Worm (Caenorhabditis elegans) whole organism, young adult: ENCODE data around the gene algn-9.

Source experiments
- B0019.2 ChIP-seq: fragments of 200-800 bp; sonication (Bioruptor generic); conservative IDR thresholded peaks from 2 replicates; pipeline ENCODE4 v1.3.6; 2022; ENCODE audit warnings: missing genetic modification reagents, missing genetic modification characterization, missing compliant biosample characterization
- B0336.3 ChIP-seq: fragments of 200-800 bp; sonication (Bioruptor generic); IDR thresholded peaks from 2 replicates; pipeline ENCODE4 v1.3.6; 2022; ENCODE audit warnings: missing genetic modification characterization, missing compliant biosample characterization
- C06A6.2 ChIP-seq: fragments of 200-800 bp; sonication (Bioruptor generic); conservative IDR thresholded peaks from 2 replicates; pipeline ENCODE4 v1.3.6; 2022; ENCODE audit warnings: missing genetic modification characterization, missing compliant biosample characterization
- C17E4.6 ChIP-seq: fragments of 200-800 bp; sonication (Bioruptor generic); IDR thresholded peaks from 2 replicates; pipeline ENCODE4 v1.3.6; 2022; ENCODE audit warnings: missing genetic modification reagents, missing genetic modification characterization, missing compliant biosample characterization
- F23B12.7 ChIP-seq: sonication (generic microtip); optimal IDR thresholded peaks from 2 replicates; lab custom pipeline; 2017; ENCODE audit warnings: missing genetic modification characterization, mild to moderate bottlenecking, missing compliant biosample characterization, antibody characterized with exemption, moderate library complexity; ENCODE audit not compliant: insufficient read depth
- F33H1.4 ChIP-seq: fragments of 200-800 bp; sonication (Bioruptor generic); IDR thresholded peaks from 2 replicates; pipeline ENCODE4 v1.3.6; 2022; ENCODE audit warnings: missing genetic modification reagents, missing genetic modification characterization, missing compliant biosample characterization
- F52B5.7 ChIP-seq: sonication (generic microtip); optimal IDR thresholded peaks from 2 replicates; lab custom pipeline; 2016; ENCODE audit warnings: mild to moderate bottlenecking, missing genetic modification characterization, missing compliant biosample characterization
- F55B11.4 ChIP-seq: sonication (generic microtip); optimal IDR thresholded peaks from 2 replicates; lab custom pipeline; 2016; ENCODE audit warnings: missing compliant biosample characterization, missing genetic modification characterization, borderline replicate concordance; ENCODE audit not compliant: insufficient read depth
- F57C9.4 ChIP-seq: sonication (generic microtip); optimal IDR thresholded peaks from 2 replicates; lab custom pipeline; 2017; ENCODE audit warnings: mild to moderate bottlenecking, missing genetic modification characterization, missing compliant biosample characterization
- T26A5.8 ChIP-seq: sonication (generic microtip); optimal IDR thresholded peaks from 2 replicates; lab custom pipeline; 2016; ENCODE audit warnings: missing genetic modification characterization, missing compliant biosample characterization
- Y56A3A.18 ChIP-seq: fragments of 200-800 bp; sonication (Bioruptor generic); IDR thresholded peaks from 2 replicates; pipeline ENCODE4 v1.3.6; 2022; ENCODE audit warnings: missing genetic modification reagents, missing genetic modification characterization, missing compliant biosample characterization
- Y79H2A.3 ChIP-seq: fragments of 200-800 bp; sonication (Bioruptor generic); conservative IDR thresholded peaks from 2 replicates; pipeline ENCODE4 v1.3.6; 2022; ENCODE audit warnings: missing genetic modification reagents, missing genetic modification characterization, missing compliant biosample characterization
- ZK185.1 ChIP-seq: sonication (generic microtip); optimal IDR thresholded peaks from 2 replicates; lab custom pipeline; 2016; ENCODE audit warnings: mild to moderate bottlenecking, missing genetic modification characterization, missing compliant biosample characterization; ENCODE audit not compliant: poor library complexity, severe bottlenecking
- akir-1 ChIP-seq: fragments of 200-800 bp; sonication (Bioruptor generic); optimal IDR thresholded peaks from 2 replicates; lab custom pipeline; 2018; ENCODE audit warnings: mild to moderate bottlenecking, missing genetic modification characterization, moderate library complexity, missing compliant biosample characterization
- aptf-3 ChIP-seq: fragments of 200-800 bp; sonication (Bioruptor generic); IDR thresholded peaks from 2 replicates; pipeline ENCODE4 v1.3.6; 2022; ENCODE audit warnings: missing genetic modification characterization, missing compliant biosample characterization
- atf-7 ChIP-seq: sonication (generic microtip); optimal IDR thresholded peaks from 2 replicates; lab custom pipeline; 2017; ENCODE audit warnings: mild to moderate bottlenecking, missing genetic modification characterization, missing compliant biosample characterization
- attf-3 ChIP-seq: fragments of 200-800 bp; sonication (Bioruptor generic); conservative IDR thresholded peaks from 2 replicates; pipeline ENCODE4 v1.3.6; 2022; ENCODE audit warnings: missing genetic modification reagents, missing genetic modification characterization, missing compliant biosample characterization
- attf-6 ChIP-seq: fragments of 200-800 bp; sonication (Bioruptor generic); IDR thresholded peaks from 2 replicates; pipeline ENCODE4 v1.3.6; 2022; ENCODE audit warnings: missing genetic modification reagents, missing genetic modification characterization, missing compliant biosample characterization
- cebp-1 ChIP-seq, 2 experiments: fragments of 200-800 bp in 1 of 2; sonication (Bioruptor generic) in 1 of 2; sonication (generic microtip) in 1 of 2; IDR thresholded peaks in 1 of 2; optimal IDR thresholded peaks in 1 of 2; 2 replicates each; pipeline versions ENCODE4 v1.3.6 to Lab custom; 2017 to 2022; ENCODE audit warnings: missing compliant biosample characterization in 2 of 2, missing genetic modification characterization in 2 of 2, mild to moderate bottlenecking in 1 of 2, missing genetic modification reagents in 1 of 2, moderate library complexity in 1 of 2
- ceh-58 ChIP-seq: fragments of 200-800 bp; sonication (Bioruptor generic); IDR thresholded peaks from 2 replicates; pipeline ENCODE4 v1.3.6; 2022; ENCODE audit warnings: missing genetic modification characterization, missing compliant biosample characterization
- ceh-91 ChIP-seq: fragments of 200-800 bp; sonication (Bioruptor generic); IDR thresholded peaks from 2 replicates; pipeline ENCODE4 v1.3.6; 2022; ENCODE audit warnings: missing genetic modification reagents, missing genetic modification characterization, missing compliant biosample characterization
- chd-7 ChIP-seq: sonication (generic microtip); optimal IDR thresholded peaks from 2 replicates; lab custom pipeline; 2016; ENCODE audit warnings: mild to moderate bottlenecking, missing genetic modification characterization, moderate library complexity, missing compliant biosample characterization
- egl-18 ChIP-seq: fragments of 200-800 bp; sonication (Bioruptor generic); IDR thresholded peaks from 2 replicates; pipeline ENCODE4 v1.3.6; 2022; ENCODE audit warnings: missing genetic modification reagents, missing genetic modification characterization, missing compliant biosample characterization
- egl-44 ChIP-seq: fragments of 200-800 bp; sonication (Bioruptor generic); IDR thresholded peaks from 2 replicates; pipeline ENCODE4 v1.3.6; 2022; ENCODE audit warnings: missing genetic modification reagents, missing genetic modification characterization, missing compliant biosample characterization
- ekl-4 ChIP-seq: fragments of 200-800 bp; sonication (Bioruptor generic); IDR thresholded peaks from 2 replicates; pipeline ENCODE4 v1.3.6; 2022; ENCODE audit warnings: missing genetic modification reagents, missing genetic modification characterization, missing compliant biosample characterization
- gei-17 ChIP-seq: fragments of 200-800 bp; sonication (Bioruptor generic); optimal IDR thresholded peaks from 2 replicates; lab custom pipeline; 2018; ENCODE audit warnings: mild to moderate bottlenecking, missing genetic modification characterization, missing compliant biosample characterization
- hlh-26 ChIP-seq: fragments of 200-800 bp; sonication (Bioruptor generic); conservative IDR thresholded peaks from 2 replicates; pipeline ENCODE4 v1.3.6; 2022; ENCODE audit warnings: missing genetic modification reagents, missing genetic modification characterization, missing compliant biosample characterization
- hmg-1.2 ChIP-seq: fragments of 200-800 bp; sonication (Bioruptor generic); IDR thresholded peaks from 2 replicates; pipeline ENCODE4 v1.3.6; 2022; ENCODE audit warnings: missing genetic modification reagents, missing genetic modification characterization, missing compliant biosample characterization
- lag-1 ChIP-seq: fragments of 200-800 bp; sonication (Bioruptor generic); IDR thresholded peaks from 2 replicates; pipeline ENCODE4 v1.3.6; 2022; ENCODE audit warnings: missing genetic modification reagents, missing genetic modification characterization, missing compliant biosample characterization
- let-526 ChIP-seq: fragments of 200-800 bp; sonication (Bioruptor generic); IDR thresholded peaks from 2 replicates; pipeline ENCODE4 v1.3.6; 2022; ENCODE audit warnings: missing genetic modification reagents, missing genetic modification characterization, missing compliant biosample characterization
- let-607 ChIP-seq, 2 experiments: fragments of 200-800 bp in 1 of 2; sonication (Bioruptor generic) in 1 of 2; sonication (generic microtip) in 1 of 2; optimal IDR thresholded peaks; 2 replicates each; lab custom pipeline; 2016 to 2018; ENCODE audit warnings: mild to moderate bottlenecking in 2 of 2, missing compliant biosample characterization in 2 of 2, missing genetic modification characterization in 2 of 2, moderate library complexity in 2 of 2, missing genotype in 1 of 2
- lin-40 ChIP-seq: sonication (generic microtip); optimal IDR thresholded peaks from 2 replicates; lab custom pipeline; 2016; ENCODE audit warnings: missing genetic modification characterization, mild to moderate bottlenecking, missing compliant biosample characterization, missing genotype, missing genetic modification reagents
- lin-54 ChIP-seq: fragments of 200-800 bp; sonication (Bioruptor generic); optimal IDR thresholded peaks from 2 replicates; lab custom pipeline; 2018; ENCODE audit warnings: mild to moderate bottlenecking, missing genetic modification characterization, missing compliant biosample characterization
- lir-1 ChIP-seq: fragments of 200-800 bp; sonication (Bioruptor generic); conservative IDR thresholded peaks from 2 replicates; pipeline ENCODE4 v1.3.6; 2022; ENCODE audit warnings: missing genetic modification reagents, missing genetic modification characterization, missing compliant biosample characterization
- mcd-1 ChIP-seq: fragments of 200-800 bp; sonication (Bioruptor generic); IDR thresholded peaks from 2 replicates; pipeline ENCODE4 v1.3.6; 2022; ENCODE audit warnings: missing genetic modification reagents, missing genetic modification characterization, missing compliant biosample characterization
- mel-28 ChIP-seq: sonication (generic microtip); optimal IDR thresholded peaks from 2 replicates; lab custom pipeline; 2016; ENCODE audit warnings: borderline replicate concordance, mild to moderate bottlenecking, missing genetic modification characterization, missing compliant biosample characterization
- nhr-27 ChIP-seq: fragments of 200-800 bp; sonication (Bioruptor generic); optimal IDR thresholded peaks from 2 replicates; lab custom pipeline; 2018; ENCODE audit warnings: mild to moderate bottlenecking, missing genetic modification characterization, moderate library complexity, missing compliant biosample characterization
- nhr-80 ChIP-seq: sonication (generic microtip); optimal IDR thresholded peaks from 2 replicates; lab custom pipeline; 2016; ENCODE audit warnings: missing genetic modification characterization, missing compliant biosample characterization
- rcor-1 ChIP-seq: fragments of 200-800 bp; sonication (Bioruptor generic); IDR thresholded peaks from 2 replicates; pipeline ENCODE4 v1.3.6; 2022; ENCODE audit warnings: missing genetic modification reagents, missing genetic modification characterization, missing compliant biosample characterization
- sea-2 ChIP-seq: fragments of 200-800 bp; sonication (Bioruptor generic); IDR thresholded peaks from 2 replicates; pipeline ENCODE4 v1.3.6; 2022; ENCODE audit warnings: missing genetic modification characterization, missing compliant biosample characterization
- unc-130 ChIP-seq: sonication (generic microtip); optimal IDR thresholded peaks from 2 replicates; lab custom pipeline; 2016; ENCODE audit warnings: missing genetic modification reagents, missing genetic modification characterization, missing compliant biosample characterization
- unc-62 ChIP-seq: fragments of 150-350 bp; optimal IDR thresholded peaks from 2 replicates; lab custom pipeline; 2014; ENCODE audit warnings: missing biosample characterization, missing genetic modification reagents, missing genetic modification characterization
- ztf-28 ChIP-seq: fragments of 200-800 bp; sonication (Bioruptor generic); IDR thresholded peaks from 2 replicates; pipeline ENCODE4 v1.3.6; 2022; ENCODE audit warnings: missing genetic modification reagents, missing genetic modification characterization, missing compliant biosample characterization
- ztf-6 ChIP-seq: fragments of 200-800 bp; sonication (Bioruptor generic); IDR thresholded peaks from 2 replicates; pipeline ENCODE4 v1.3.6; 2022; ENCODE audit warnings: missing genetic modification reagents, missing genetic modification characterization, missing compliant biosample characterization

The algn-9 gene

ce11 chrII:10551985-10552736 lies 32.0 kb upstream of the algn-9 start (continued):
- no peak for TF ChIP-seq mel-28 (tag; lab: Kevin White, UChicago)
- TF ChIP-seq lin-40: peak; percentile 94
- TF ChIP-seq atf-7 (tag; lab: Kevin White, UChicago): peak; percentile 87
- no peak for TF ChIP-seq ceh-91 (GFP tag; lab: Robert Waterston, UW)
- peak; percentile 80; the same call in 1 of the 2 replicates for TF ChIP-seq B0336.3
- TF ChIP-seq egl-18 (GFP tag; lab: Robert Waterston, UW): no peak
- no peak for TF ChIP-seq unc-130 (GFP tag; lab: Kevin White, UChicago)
- TF ChIP-seq ztf-28: no peak
- TF ChIP-seq ceh-58 (GFP tag; lab: Robert Waterston, UW): no peak
- peak; percentile 70 for TF ChIP-seq rcor-1
- TF ChIP-seq F33H1.4: 0 out of 2 replicates have a peak, but pooled peaks have one; percentile 8
- TF ChIP-seq chd-7 (tag; lab: Kevin White, UChicago): peak; percentile 87
- peak; percentile 57 for TF ChIP-seq gei-17 (GFP tag; lab: Kevin White, UChicago)
- TF ChIP-seq Y79H2A.3 (GFP tag; lab: Robert Waterston, UW): no peak
- no peak for TF ChIP-seq cebp-1 (GFP tag; IDR thresholded peaks at IDR 0.05; lab: Robert Waterston, UW)
- TF ChIP-seq cebp-1 (tag; optimal IDR thresholded peaks at IDR 0.05; lab: Kevin White, UChicago): peak; percentile 84
- TF ChIP-seq sea-2 (GFP tag; lab: Robert Waterston, UW): no peak
- peak; percentile 51 for TF ChIP-seq unc-62 (GFP tag; lab: Kevin White, UChicago)
- TF ChIP-seq lir-1 (GFP tag; lab: Robert Waterston, UW): 0 out of 2 replicates have a peak, but pooled peaks have one; percentile 49
- peak; percentile 54 for TF ChIP-seq nhr-80
- TF ChIP-seq ztf-6 (GFP tag; lab: Robert Waterston, UW): 0 out of 2 replicates have a peak, but pooled peaks have one; percentile 20
- peak; percentile 69 for TF ChIP-seq mcd-1 (GFP tag; lab: Robert Waterston, UW)
- TF ChIP-seq B0019.2: no peak
- TF ChIP-seq C06A6.2 (GFP tag; lab: Robert Waterston, UW): peak; percentile 76
- TF ChIP-seq let-526 (GFP tag; lab: Robert Waterston, UW): peak; percentile 64; the same call in 1 of the 2 replicates
- TF ChIP-seq F52B5.7: peak; percentile 52
- TF ChIP-seq, all 124 proteins: peak for 54

DNA sequence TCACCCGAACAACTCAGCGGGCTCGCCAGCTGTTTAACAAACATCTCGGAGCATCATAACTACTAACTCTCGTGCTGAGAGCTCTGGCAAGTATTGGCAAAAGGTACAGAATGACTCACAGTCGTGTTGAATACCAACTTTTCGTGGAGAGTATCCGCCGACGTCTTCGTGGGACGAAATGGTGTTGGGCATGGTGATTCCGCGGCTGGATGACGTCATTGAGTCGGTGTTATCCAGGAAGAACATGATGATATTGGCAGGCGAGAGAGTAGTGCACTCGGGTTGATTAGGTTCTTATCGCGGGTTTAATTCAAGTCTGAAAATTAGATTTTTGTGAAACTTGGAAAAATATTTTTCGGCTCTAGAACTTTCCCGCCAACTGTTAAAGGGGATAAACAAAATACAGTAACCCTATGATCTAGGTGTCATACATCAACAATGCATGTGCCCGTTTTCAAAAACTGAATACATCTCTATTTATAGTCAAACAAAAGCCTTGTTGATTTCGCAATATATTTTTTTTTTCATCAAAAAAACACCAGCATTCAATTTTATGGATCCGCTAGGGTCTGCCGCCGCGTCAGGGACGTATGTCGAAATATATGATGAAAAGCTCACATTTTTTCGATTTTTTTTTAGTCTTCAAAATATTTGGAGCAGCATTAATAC lies 30.6 kb upstream of the algn-9 start:
- TF ChIP-seq attf-3 (no peak), F55B11.4 (tag; lab: Kevin White, UChicago) (no peak), ekl-4 (GFP tag; lab: Robert Waterston, UW) (peak; percentile 26; the same call in 1 of the 2 replicates), lag-1 (no peak), nhr-27 (tag; lab: Kevin White, UChicago) (no peak), gei-17 (GFP tag; lab: Kevin White, UChicago) (no peak), aptf-3 (no peak), ztf-28 (no peak), F57C9.4 (no peak), lin-54 (GFP tag; lab: Kevin White, UChicago) (no peak), C17E4.6 (GFP tag; lab: Robert Waterston, UW) (no peak), hmg-1.2 (no peak), egl-44 (GFP tag; lab: Robert Waterston, UW) (no peak), F33H1.4 (no peak), attf-6 (GFP tag; lab: Robert Waterston, UW) (no peak), akir-1 (no peak), unc-62 (GFP tag; lab: Kevin White, UChicago) (no peak), ZK185.1 (no peak), T26A5.8 (tag; lab: Kevin White, UChicago) (no peak), hlh-26 (GFP tag; lab: Robert Waterston, UW) (no peak), unc-130 (GFP tag; lab: Kevin White, UChicago) (no peak), chd-7 (tag; lab: Kevin White, UChicago) (peak; percentile 5), F23B12.7 (tag; lab: Kevin White, UChicago) (no peak), let-607 (tag; optimal IDR thresholded peaks at IDR 0.05; lab: Kevin White, UChicago) (peak in 1 of 2 experiments; percentile 31), Y56A3A.18 (GFP tag; lab: Robert Waterston, UW) (peak; percentile 7; the same call in 1 of the 2 replicates)
